Worm (Caenorhabditis elegans) whole organism, L4/young adult: ENCODE measurements around the gene atp-2.

Experiments used
- W03F9.2 ChIP-seq: fragments of 150-350 bp; optimal IDR thresholded peaks from 2 replicates; lab custom pipeline; 2014; ENCODE audit warnings: missing biosample characterization, missing genetic modification characterization
- dao-5 ChIP-seq: sonication (generic microtip); optimal IDR thresholded peaks from 2 replicates; lab custom pipeline; 2016; ENCODE audit warnings: missing genotype, missing genetic modification characterization, moderate library complexity, missing compliant biosample characterization
- him-1 ChIP-seq: sonication (generic microtip); optimal IDR thresholded peaks from 2 replicates; lab custom pipeline; 2016; ENCODE audit warnings: missing genotype, missing genetic modification reagents, missing genetic modification characterization, missing compliant biosample characterization

DNA sequence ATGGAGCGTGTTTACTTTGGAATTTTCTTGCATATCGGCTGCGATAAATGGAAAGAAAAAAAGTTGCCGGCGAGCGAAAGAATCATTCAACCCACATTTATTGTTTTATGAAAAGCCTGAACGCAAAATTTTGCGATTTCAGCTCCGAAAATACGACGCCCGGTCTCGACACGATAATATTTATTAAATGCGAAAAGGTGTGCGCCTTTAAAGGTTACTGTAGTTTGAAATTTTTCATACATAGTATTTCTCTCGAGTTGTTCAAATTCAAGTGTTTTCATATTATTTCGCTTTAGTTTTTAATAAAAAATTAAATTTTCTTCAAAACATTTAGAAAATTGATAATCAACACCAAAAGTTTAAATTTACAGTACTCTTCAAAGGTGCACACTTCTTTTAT, 19.2 kb upstream of the atp-2 start, which contains the start of gene syx-16:
- no peak for TF ChIP-seq him-1 (tag; lab: Kevin White, UChicago)
- TF ChIP-seq dao-5 (tag; lab: Kevin White, UChicago): no peak
- TF ChIP-seq W03F9.2 (tag; lab: Kevin White, UChicago): no peak
